Worm (Caenorhabditis elegans): Measurements from ENCODE around the gene ZK1098.9.

ce11 chrIII:9561158-9561557, 16.9 kb downstream of the ZK1098.9 start, which contains the start of gene C48B4.8:
- TF ChIP-seq aly-1 (tag; optimal IDR thresholded peaks at IDR 0.05) (no peak), hnd-1 (tag; optimal IDR thresholded peaks at IDR 0.05) (no peak), B0310.2 (tag; optimal IDR thresholded peaks at IDR 0.05) (no peak), ets-7 (tag; optimal IDR thresholded peaks at IDR 0.05) (no peak), tbx-37 (GFP tag; conservative IDR thresholded peaks at IDR 0.05) (no peak), ceh-13 (GFP tag; optimal IDR thresholded peaks at IDR 0.05) (no peak), ama-1 (optimal IDR thresholded peaks at IDR 0.05) (no peak), hmg-4 (GFP tag; optimal IDR thresholded peaks at IDR 0.05) (no peak), pes-1 (GFP tag; IDR thresholded peaks at IDR 0.05) (no peak), hmbx-1 (tag; optimal IDR thresholded peaks at IDR 0.05) (no peak), flt-1 (GFP tag; IDR thresholded peaks at IDR 0.05) (no peak), tbx-11 (GFP tag; IDR thresholded peaks at IDR 0.05) (no peak)

Data from whole organism, early embryonic.